Worm (Caenorhabditis elegans) whole organism, mixed stage, embryonic: Measurements from ENCODE around the gene F38H4.5.

Experiments used
- lsy-2 ChIP-seq: fragments of 150-350 bp; optimal IDR thresholded peaks from 2 replicates; lab custom pipeline; 2014; ENCODE audit warnings: missing biosample characterization, missing genetic modification characterization
- pha-4 ChIP-seq: fragments of 150-350 bp; optimal IDR thresholded peaks from 2 replicates; lab custom pipeline; 2018; ENCODE audit warnings: missing biosample characterization, missing genetic modification reagents, missing genetic modification characterization
- sptf-1 ChIP-seq: sonication (generic microtip); optimal IDR thresholded peaks from 2 replicates; lab custom pipeline; 2017; ENCODE audit warnings: mild to moderate bottlenecking, missing genetic modification characterization, moderate library complexity, missing compliant biosample characterization
- unc-62 ChIP-seq: fragments of 150-350 bp; optimal IDR thresholded peaks from 2 replicates; lab custom pipeline; 2014; ENCODE audit warnings: missing biosample characterization, missing genetic modification reagents, missing genetic modification characterization

ce11 chrIV:11809047-11809446 lies 42.9 kb upstream of the F38H4.5 start:
- TF ChIP-seq pha-4 (tag; lab: Kevin White, UChicago): no peak
- TF ChIP-seq lsy-2 (tag; lab: Kevin White, UChicago): no peak
- no peak for TF ChIP-seq unc-62 (GFP tag; lab: Kevin White, UChicago)
- no peak for TF ChIP-seq sptf-1
